Worm (Caenorhabditis elegans) whole organism, L4 larva: Measurements from ENCODE around the gene spe-27.

Experiments used
- D1046.2 ChIP-seq: fragments of 200-800 bp; sonication (Bioruptor generic); IDR thresholded peaks from 2 replicates; pipeline ENCODE4 v1.3.6; 2022; ENCODE audit warnings: missing genetic modification characterization, missing compliant biosample characterization
- R02D3.7 ChIP-seq: fragments of 150-350 bp; sonication (generic microtip); optimal IDR thresholded peaks from 3 replicates; lab custom pipeline; 2014; ENCODE audit warnings: missing biosample characterization, missing genetic modification characterization
- lin-39 ChIP-seq: fragments of 150-350 bp; optimal IDR thresholded peaks from 2 replicates; lab custom pipeline; 2014; ENCODE audit warnings: missing biosample characterization, missing genetic modification reagents, missing genetic modification characterization
- madf-5 ChIP-seq, 2 experiments: fragments of 200-800 bp; sonication (Bioruptor generic); IDR thresholded peaks; 2 replicates each; pipeline ENCODE4 v1.3.6; 2022; ENCODE audit warnings: missing compliant biosample characterization in 2 of 2, missing genetic modification characterization in 2 of 2
- mep-1 ChIP-seq: fragments of 150-350 bp; sonication (generic microtip); optimal IDR thresholded peaks from 3 replicates; lab custom pipeline; 2014; ENCODE audit warnings: missing biosample characterization, missing genetic modification characterization
- snpc-4 ChIP-seq: fragments of 150-350 bp; optimal IDR thresholded peaks from 2 replicates; lab custom pipeline; 2014; ENCODE audit warnings: missing biosample characterization, missing genetic modification characterization
- spr-3 ChIP-seq: fragments of 200-800 bp; sonication (Bioruptor generic); optimal IDR thresholded peaks from 2 replicates; lab custom pipeline; 2018; ENCODE audit warnings: mild to moderate bottlenecking, missing genetic modification characterization, missing compliant biosample characterization

DNA sequence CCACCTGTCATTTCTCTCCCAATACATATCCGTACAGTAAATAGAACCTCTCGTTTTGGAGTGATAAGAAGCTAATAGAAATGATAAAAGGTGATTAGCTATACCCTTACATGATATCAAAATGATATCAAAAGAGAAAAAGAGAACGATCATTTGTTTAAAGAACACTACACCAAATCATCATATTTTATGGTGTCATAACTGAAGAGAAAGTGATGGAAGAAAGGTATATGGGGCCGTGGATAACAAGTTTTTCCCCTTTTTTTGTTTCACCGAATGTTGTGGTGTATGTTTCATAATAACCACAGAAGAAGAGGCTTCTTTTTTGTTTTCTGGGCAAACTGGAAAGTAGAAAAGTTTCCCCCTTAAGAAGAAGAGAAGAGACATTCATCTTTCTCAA lies 7.5 kb downstream of the spe-27 start:
- no peak for TF ChIP-seq D1046.2 (GFP tag; lab: Robert Waterston, UW)
- no peak for TF ChIP-seq madf-5 (GFP tag; IDR thresholded peaks at IDR 0.05; lab: Robert Waterston, UW)
- no peak for TF ChIP-seq R02D3.7 (tag; lab: Kevin White, UChicago)
- no peak for TF ChIP-seq mep-1 (tag; lab: Kevin White, UChicago)
- no peak for TF ChIP-seq lin-39
- TF ChIP-seq spr-3: no peak
- no peak for TF ChIP-seq snpc-4 (tag; lab: Kevin White, UChicago)
